Fruit fly (Drosophila melanogaster): ENCODE measurements around the gene Atac1.

The Atac1 gene

DNA sequence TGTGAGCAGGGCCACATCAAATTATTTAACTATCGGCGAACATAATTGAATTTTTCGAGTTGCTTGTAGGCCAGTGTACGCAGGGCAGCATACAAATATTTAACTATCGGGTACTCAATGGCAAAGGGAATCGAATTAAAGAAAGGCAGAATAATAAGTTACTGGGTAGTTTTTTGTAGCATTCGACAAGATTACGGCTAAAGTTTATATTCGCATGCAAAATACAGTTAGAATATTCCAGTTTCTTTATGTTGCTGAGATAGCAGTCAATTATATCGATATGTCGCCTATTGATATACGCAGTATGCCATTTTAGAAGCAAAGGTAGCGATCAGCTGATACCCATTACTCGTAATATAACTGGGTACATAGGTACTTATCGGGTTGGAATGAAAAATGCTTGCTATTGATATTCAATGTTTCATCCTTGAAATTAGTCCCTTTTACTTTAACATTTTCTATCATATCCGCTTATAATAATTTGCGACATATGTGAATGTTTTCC, 7.9 kb upstream of the Atac1 start (continued):
- TF ChIP-seq pfk (GFP tag; optimal IDR thresholded peaks at IDR 0.05): no peak
- no peak for TF ChIP-seq CG17612 (GFP tag; IDR thresholded peaks at IDR 0.05)
- peak; percentile 20; the same call in 1 of the 2 replicates for TF ChIP-seq CG32532 (GFP tag; IDR thresholded peaks at IDR 0.05)
- TF ChIP-seq yki (optimal IDR thresholded peaks at IDR 0.05): no peak
- no peak for TF ChIP-seq H2.0 (GFP tag; IDR thresholded peaks at IDR 0.05)
- TF ChIP-seq kay (GFP tag; optimal IDR thresholded peaks at IDR 0.05): peak; percentile 12
- TF ChIP-seq dan (GFP tag; IDR thresholded peaks at IDR 0.05): no peak
- no peak for TF ChIP-seq Dek (tag; optimal IDR thresholded peaks at IDR 0.05)
- peak; percentile 27 for TF ChIP-seq CG10209 (GFP tag; optimal IDR thresholded peaks at IDR 0.05)
- no peak for TF ChIP-seq Fer2 (tag; optimal IDR thresholded peaks at IDR 0.05)
- peak; percentile 20 for TF ChIP-seq CG17829 (tag; optimal IDR thresholded peaks at IDR 0.05)
- no peak for TF ChIP-seq Optix (GFP tag; IDR thresholded peaks at IDR 0.05)
- peak; percentile 32 for TF ChIP-seq nmo (GFP tag; optimal IDR thresholded peaks at IDR 0.05)
- TF ChIP-seq CG15696 (tag; optimal IDR thresholded peaks at IDR 0.05): no peak
- TF ChIP-seq lmd (GFP tag; IDR thresholded peaks at IDR 0.05): no peak; the same call in 1 of the 2 replicates
- TF ChIP-seq eyg (GFP tag; optimal IDR thresholded peaks at IDR 0.05): peak; percentile 13
- TF ChIP-seq Atf-2 (GFP tag; optimal IDR thresholded peaks at IDR 0.05): peak; percentile 38
- TF ChIP-seq so (GFP tag; IDR thresholded peaks at IDR 0.05): 0 out of 3 replicates have a peak, but pooled peaks have one; percentile 37
- peak; percentile 20 for TF ChIP-seq CG31365 (tag; optimal IDR thresholded peaks at IDR 0.05)
- peak; percentile 83 for TF ChIP-seq row (GFP tag; IDR thresholded peaks at IDR 0.05)
- 0 out of 2 replicates have a peak, but pooled peaks have one; percentile 16 for TF ChIP-seq CG3847 (GFP tag; IDR thresholded peaks at IDR 0.05)
- TF ChIP-seq cad (GFP tag; optimal IDR thresholded peaks at IDR 0.05): no peak
- TF ChIP-seq cato (GFP tag; optimal IDR thresholded peaks at IDR 0.05; ENCODE audit: borderline replicate concordance): no peak
- peak; percentile 65; the same call in 1 of the 2 replicates for TF ChIP-seq MBD-R2 (GFP tag; IDR thresholded peaks at IDR 0.05)
- TF ChIP-seq CG8281 (tag; optimal IDR thresholded peaks at IDR 0.05): no peak
- TF ChIP-seq CG14014 (GFP tag; IDR thresholded peaks at IDR 0.05): peak; percentile 22
- no peak for TF ChIP-seq Hand (GFP tag; optimal IDR thresholded peaks at IDR 0.05)
- no peak for TF ChIP-seq emc (GFP tag; optimal IDR thresholded peaks at IDR 0.05)
- TF ChIP-seq CG7928 (GFP tag; optimal IDR thresholded peaks at IDR 0.05): peak; percentile 86
- TF ChIP-seq mam (GFP tag; optimal IDR thresholded peaks at IDR 0.05): peak; percentile 43
- TF ChIP-seq CG6683 (GFP tag; optimal IDR thresholded peaks at IDR 0.05): no peak
- TF ChIP-seq Antp (GFP tag; optimal IDR thresholded peaks at IDR 0.05): peak; percentile 56
- peak; percentile 10 for TF ChIP-seq luna (GFP tag; optimal IDR thresholded peaks at IDR 0.05)
- no peak for TF ChIP-seq ftz-f1 (GFP tag; optimal IDR thresholded peaks at IDR 0.05)
- no peak for TF ChIP-seq Neu2 (GFP tag; optimal IDR thresholded peaks at IDR 0.05; ENCODE audit: borderline replicate concordance)
- TF ChIP-seq pan (optimal IDR thresholded peaks at IDR 0.05): peak in 1 of 2 experiments; percentile 52
- TF ChIP-seq pan (GFP tag; optimal IDR thresholded peaks at IDR 0.05 in 1 of 2, IDR thresholded peaks at IDR 0.05 in 1 of 2): no peak
- peak in 1 of 2 experiments; percentile 26 for TF ChIP-seq Eip74EF (GFP tag; optimal IDR thresholded peaks at IDR 0.05)
- peak; percentile 36 for TF ChIP-seq jumu (GFP tag; optimal IDR thresholded peaks at IDR 0.05)
- TF ChIP-seq ham (GFP tag; IDR thresholded peaks at IDR 0.05): no peak
- peak; percentile 48 for TF ChIP-seq CHES-1-like (GFP tag; optimal IDR thresholded peaks at IDR 0.05)
- TF ChIP-seq CG5180 (GFP tag; optimal IDR thresholded peaks at IDR 0.05): no peak
- peak; percentile 65 for TF ChIP-seq HHEX (GFP tag; optimal IDR thresholded peaks at IDR 0.05)
- peak; percentile 3 for TF ChIP-seq Mad (GFP tag; optimal IDR thresholded peaks at IDR 0.05)
- no peak for TF ChIP-seq Doc2 (GFP tag; IDR thresholded peaks at IDR 0.05)
- no peak for TF ChIP-seq Sin3A (optimal IDR thresholded peaks at IDR 0.05)
- peak; percentile 33; the same call in 1 of the 2 replicates for TF ChIP-seq ttk (GFP tag; IDR thresholded peaks at IDR 0.05)
- TF ChIP-seq Adf1 (GFP tag; IDR thresholded peaks at IDR 0.05): no peak
- peak; percentile 18 for TF ChIP-seq CG12219 (GFP tag; optimal IDR thresholded peaks at IDR 0.05)
- TF ChIP-seq cwo (GFP tag; optimal IDR thresholded peaks at IDR 0.05): no peak
- TF ChIP-seq trem (tag; optimal IDR thresholded peaks at IDR 0.05): peak; percentile 29
- no peak for TF ChIP-seq CG11723 (GFP tag; optimal IDR thresholded peaks at IDR 0.05)
